Fruit fly (Drosophila melanogaster): ENCODE data around the gene CG11122.

Gene CG11122

dm6 chrX:11095276-11095675, 29.2 kb downstream of the CG11122 start (continued):
- TF ChIP-seq Trl (optimal IDR thresholded peaks at IDR 0.05) (no peak), Trl (GFP tag; optimal IDR thresholded peaks at IDR 0.05) (no peak), CG6689 (GFP tag; IDR thresholded peaks at IDR 0.05) (no peak), mirr (GFP tag; optimal IDR thresholded peaks at IDR 0.05) (peak; percentile 18), sug (tag; optimal IDR thresholded peaks at IDR 0.05) (peak; percentile 51), ewg (GFP tag; optimal IDR thresholded peaks at IDR 0.05) (no peak), cas (GFP tag; IDR thresholded peaks at IDR 0.05) (no peak)

DNA sequence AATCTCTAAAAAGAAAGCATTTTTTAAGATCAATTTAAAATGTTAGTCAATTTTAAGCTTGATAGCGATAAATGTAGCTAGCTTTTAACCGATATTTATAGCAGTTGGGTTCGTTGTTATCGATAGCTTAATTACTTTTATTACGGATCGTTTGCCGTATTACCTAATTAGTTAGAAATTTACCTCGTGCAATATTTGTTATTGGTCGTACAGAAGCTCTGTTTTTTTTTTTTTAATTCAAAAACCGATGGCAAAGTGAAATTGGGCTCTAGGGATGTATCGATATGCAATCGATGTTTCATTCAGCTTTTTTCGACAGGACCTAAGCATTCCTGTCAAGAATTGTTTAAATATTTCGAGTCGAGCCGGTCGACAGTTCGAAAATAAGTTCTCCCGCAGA, 32.3 kb downstream of the CG11122 start, which contains the start of gene CG2061:
TSS of gene CG2061 (plus strand) at position 292 of the 400 bp plus-strand sequence.
- TF ChIP-seq amos (GFP tag; IDR thresholded peaks at IDR 0.05; ENCODE audit: partially characterized antibody) (peak; percentile 63; the same call in 1 of the 2 replicates), Ada2b (GFP tag; IDR thresholded peaks at IDR 0.05) (no peak), CG8359 (GFP tag; optimal IDR thresholded peaks at IDR 0.05; ENCODE audit: borderline replicate concordance) (no peak), CG15696 (tag; optimal IDR thresholded peaks at IDR 0.05) (no peak), so (GFP tag; IDR thresholded peaks at IDR 0.05) (no peak), Dfd (GFP tag; optimal IDR thresholded peaks at IDR 0.05) (no peak), Optix (GFP tag; IDR thresholded peaks at IDR 0.05) (no peak), CG18599 (GFP tag; optimal IDR thresholded peaks at IDR 0.05) (no peak), Dref (GFP tag; IDR thresholded peaks at IDR 0.05) (peak; percentile 56), Mad (GFP tag; optimal IDR thresholded peaks at IDR 0.05) (no peak), CG4282 (GFP tag; optimal IDR thresholded peaks at IDR 0.05) (no peak), CTCF (GFP tag; optimal IDR thresholded peaks at IDR 0.05) (no peak), bbx (GFP tag; IDR thresholded peaks at IDR 0.05; ENCODE audit: partially characterized antibody) (peak; percentile 68), CG17612 (GFP tag; IDR thresholded peaks at IDR 0.05) (no peak), stwl (tag; optimal IDR thresholded peaks at IDR 0.05) (peak; percentile 2), crc (GFP tag; optimal IDR thresholded peaks at IDR 0.05) (no peak), gsb-n (tag; optimal IDR thresholded peaks at IDR 0.05) (no peak), Vsx1 (GFP tag; optimal IDR thresholded peaks at IDR 0.05) (no peak), dpn (GFP tag; optimal IDR thresholded peaks at IDR 0.05) (no peak), CG4707 (GFP tag; optimal IDR thresholded peaks at IDR 0.05) (no peak), HLH4C (GFP tag; IDR thresholded peaks at IDR 0.05; ENCODE audit: partially characterized antibody) (peak; percentile 87), MBD-R2 (GFP tag; IDR thresholded peaks at IDR 0.05) (no peak), Jarid2 (GFP tag; optimal IDR thresholded peaks at IDR 0.05) (no peak), CG13287 (GFP tag; IDR thresholded peaks at IDR 0.05; ENCODE audit: partially characterized antibody) (peak; percentile 81), TFAM (GFP tag; optimal IDR thresholded peaks at IDR 0.05) (no peak), CG6254 (GFP tag; optimal IDR thresholded peaks at IDR 0.05) (no peak), CG17361 (GFP tag; IDR thresholded peaks at IDR 0.05) (no peak), E2f2 (GFP tag; IDR thresholded peaks at IDR 0.05) (peak; percentile 57), mirr (GFP tag; optimal IDR thresholded peaks at IDR 0.05) (no peak), grau (tag; optimal IDR thresholded peaks at IDR 0.05) (no peak), dmrt11E (tag; optimal IDR thresholded peaks at IDR 0.05) (no peak), CG32772 (GFP tag; IDR thresholded peaks at IDR 0.05) (no peak), CG11504 (tag; optimal IDR thresholded peaks at IDR 0.05) (no peak), gem (tag; optimal IDR thresholded peaks at IDR 0.05) (no peak), sd (tag; optimal IDR thresholded peaks at IDR 0.05) (no peak), tna (GFP tag; IDR thresholded peaks at IDR 0.05; ENCODE audit: partially characterized antibody) (peak; percentile 72), vnd (GFP tag; IDR thresholded peaks at IDR 0.05; ENCODE audit: partially characterized antibody) (peak; percentile 68), Scr (GFP tag; IDR thresholded peaks at IDR 0.05; ENCODE audit: partially characterized antibody) (peak; percentile 80), CG5953 (GFP tag; IDR thresholded peaks at IDR 0.05) (no peak), pzg (GFP tag; optimal IDR thresholded peaks at IDR 0.05) (peak; percentile 18), luna (GFP tag; optimal IDR thresholded peaks at IDR 0.05) (no peak), pb (GFP tag; optimal IDR thresholded peaks at IDR 0.05) (no peak), jing (GFP tag; optimal IDR thresholded peaks at IDR 0.05) (no peak), lab (GFP tag; optimal IDR thresholded peaks at IDR 0.05) (no peak)

Measured in whole organism, embryonic.